Fruit fly (Drosophila melanogaster): ENCODE measurements around the gene CG42324.

DNA sequence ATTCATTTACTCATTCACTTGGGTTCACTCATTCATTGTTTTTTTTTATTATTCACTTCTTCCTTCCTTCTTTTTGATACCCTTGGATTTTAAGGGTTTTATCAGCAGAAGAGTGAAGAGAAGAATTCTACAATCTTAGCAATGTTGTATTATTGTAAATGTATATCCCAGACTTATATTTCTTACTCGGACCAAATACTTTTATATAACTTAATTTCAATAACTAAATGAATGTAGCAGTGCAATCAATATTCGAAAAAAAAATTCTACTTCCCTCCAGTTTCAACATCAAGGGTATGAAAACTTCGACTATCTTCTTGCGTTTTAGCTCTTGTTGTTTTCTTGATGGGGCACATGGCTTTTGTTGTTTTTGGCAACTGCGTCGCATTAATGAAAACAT is 21.8 kb upstream of the CG42324 start:
- peak; percentile 59 for TF ChIP-seq Sp1 (GFP tag; optimal IDR thresholded peaks at IDR 0.05)
- no peak for TF ChIP-seq Vsx2 (GFP tag; optimal IDR thresholded peaks at IDR 0.05; ENCODE audit: partially characterized antibody)
- TF ChIP-seq Rel (GFP tag; optimal IDR thresholded peaks at IDR 0.05): no peak
- TF ChIP-seq Rel (tag; optimal IDR thresholded peaks at IDR 0.05): no peak
- no peak for TF ChIP-seq Hnf4 (GFP tag; optimal IDR thresholded peaks at IDR 0.05)
- no peak for TF ChIP-seq brk (GFP tag; optimal IDR thresholded peaks at IDR 0.05)
- no peak for TF ChIP-seq Dfd (GFP tag; optimal IDR thresholded peaks at IDR 0.05)
- no peak for TF ChIP-seq Abd-B (GFP tag; optimal IDR thresholded peaks at IDR 0.05)
- TF ChIP-seq CG32264 (GFP tag; optimal IDR thresholded peaks at IDR 0.05): no peak
- no peak for TF ChIP-seq usp (GFP tag; optimal IDR thresholded peaks at IDR 0.05)
- TF ChIP-seq rgr (GFP tag; optimal IDR thresholded peaks at IDR 0.05): peak; percentile 71
- peak; percentile 63 for TF ChIP-seq br (GFP tag; optimal IDR thresholded peaks at IDR 0.05)
- TF ChIP-seq sv (GFP tag; optimal IDR thresholded peaks at IDR 0.05): no peak
- peak; percentile 50 for TF ChIP-seq h (GFP tag; optimal IDR thresholded peaks at IDR 0.05)
- TF ChIP-seq CG9705 (GFP tag; optimal IDR thresholded peaks at IDR 0.05): no peak
